Worm (Caenorhabditis elegans): ENCODE measurements around the gene symk-1.

Gene symk-1

ce11 chrV:8607353-8607850 is 37.3 kb downstream of the symk-1 start, which contains the start of gene smk-1:
smk-1 (plus strand) TSS chrV:8607800.
- peak; percentile 8 for TF ChIP-seq lin-40 (tag; optimal IDR thresholded peaks at IDR 0.05)
- peak; percentile 46 for TF ChIP-seq nhr-80 (tag; optimal IDR thresholded peaks at IDR 0.05)
- no peak for TF ChIP-seq efl-1 (GFP tag; optimal IDR thresholded peaks at IDR 0.05)
- no peak for TF ChIP-seq ztf-28 (GFP tag; IDR thresholded peaks at IDR 0.05)
- no peak for TF ChIP-seq Y53G8AR.9 (GFP tag; conservative IDR thresholded peaks at IDR 0.05)
- TF ChIP-seq hsf-1 (GFP tag; IDR thresholded peaks at IDR 0.05) = no peak
- no peak for TF ChIP-seq nhr-179 (tag; optimal IDR thresholded peaks at IDR 0.05)
- TF ChIP-seq egrh-3 (GFP tag; IDR thresholded peaks at IDR 0.05) = no peak
- no peak for TF ChIP-seq ccch-3 (GFP tag; optimal IDR thresholded peaks at IDR 0.05)
- TF ChIP-seq K12H6.12 (tag; optimal IDR thresholded peaks at IDR 0.05) = no peak
- TF ChIP-seq B0035.1 (tag; optimal IDR thresholded peaks at IDR 0.05) = no peak
- TF ChIP-seq hlh-12 (tag; optimal IDR thresholded peaks at IDR 0.05) = no peak
- no peak for TF ChIP-seq ceh-58 (GFP tag; IDR thresholded peaks at IDR 0.05)
- peak; percentile 16; the same call in 1 of the 2 replicates for TF ChIP-seq madf-6 (GFP tag; IDR thresholded peaks at IDR 0.05)
- peak; percentile 31; the same call in 1 of the 2 replicates for TF ChIP-seq hmg-1.2 (GFP tag; IDR thresholded peaks at IDR 0.05)

ce11 chrV:8608483-8608882 is 38.4 kb downstream of the symk-1 start:
- TF ChIP-seq snpc-1.1 (tag; optimal IDR thresholded peaks at IDR 0.05; ENCODE audit: insufficient read depth) (no peak), snpc-1.3 (tag; optimal IDR thresholded peaks at IDR 0.05; ENCODE audit: insufficient read depth) (no peak), tlf-1 (GFP tag; optimal IDR thresholded peaks at IDR 0.05) (no peak), lin-35 (GFP tag; optimal IDR thresholded peaks at IDR 0.05) (no peak), Y56A3A.18 (GFP tag; IDR thresholded peaks at IDR 0.05) (no peak), rcor-1 (GFP tag; IDR thresholded peaks at IDR 0.05) (no peak)

ce11 chrV:8609776-8610529 is 39.8 kb downstream of the symk-1 start:
- TF ChIP-seq attf-5 (GFP tag; optimal IDR thresholded peaks at IDR 0.05) = no peak
- no peak for TF ChIP-seq xnd-1 (tag; optimal IDR thresholded peaks at IDR 0.05)
- no peak for TF ChIP-seq Y79H2A.3 (GFP tag; conservative IDR thresholded peaks at IDR 0.05)
- TF ChIP-seq lsl-1 (GFP tag; optimal IDR thresholded peaks at IDR 0.05) = no peak
- TF ChIP-seq ceh-58 (GFP tag; IDR thresholded peaks at IDR 0.05) = no peak
- TF ChIP-seq snpc-1.1 (tag; optimal IDR thresholded peaks at IDR 0.05; ENCODE audit: insufficient read depth) = no peak
- TF ChIP-seq D2030.7 (GFP tag; IDR thresholded peaks at IDR 0.05) = no peak
- TF ChIP-seq lin-26 (GFP tag; IDR thresholded peaks at IDR 0.05) = peak; percentile 66; the same call in 1 of the 2 replicates
- no peak for TF ChIP-seq Y53F4B.3 (GFP tag; IDR thresholded peaks at IDR 0.05)
- peak; percentile 22 for TF ChIP-seq F52B5.7 (tag; optimal IDR thresholded peaks at IDR 0.05)
- no peak for TF ChIP-seq Y53G8AR.9 (GFP tag; conservative IDR thresholded peaks at IDR 0.05)
- peak in 1 of 3 experiments; percentile 11 for TF ChIP-seq lin-35 (GFP tag; optimal IDR thresholded peaks at IDR 0.05)
- TF ChIP-seq F23B12.7 (tag; optimal IDR thresholded peaks at IDR 0.05; ENCODE audit: insufficient read depth) = no peak
- no peak for TF ChIP-seq efl-1 (GFP tag; optimal IDR thresholded peaks at IDR 0.05)
- 0 out of 2 replicates have a peak, but pooled peaks have one; percentile 5 for TF ChIP-seq hmg-1.2 (GFP tag; IDR thresholded peaks at IDR 0.05)
- TF ChIP-seq cebp-1 (GFP tag; IDR thresholded peaks at IDR 0.05) = no peak
- TF ChIP-seq cebp-1 (tag; optimal IDR thresholded peaks at IDR 0.05) = peak; percentile 36
- TF ChIP-seq repo-1 (tag; optimal IDR thresholded peaks at IDR 0.05) = peak; percentile 31
- TF ChIP-seq F49E8.2 (tag; optimal IDR thresholded peaks at IDR 0.05; ENCODE audit: insufficient read depth) = no peak
- TF ChIP-seq nhr-120 (GFP tag; IDR thresholded peaks at IDR 0.05) = 0 out of 2 replicates have a peak, but pooled peaks have one; percentile 30
- TF ChIP-seq sea-2 (GFP tag; IDR thresholded peaks at IDR 0.05) = no peak
- TF ChIP-seq B0035.1 (tag; optimal IDR thresholded peaks at IDR 0.05) = no peak
- no peak for TF ChIP-seq cebp-2 (GFP tag; IDR thresholded peaks at IDR 0.05)
- no peak for TF ChIP-seq ets-4 (GFP tag; optimal IDR thresholded peaks at IDR 0.05)
- TF ChIP-seq F37B4.10 (GFP tag; IDR thresholded peaks at IDR 0.05) = no peak
- no peak for TF ChIP-seq nfyb-1 (GFP tag; IDR thresholded peaks at IDR 0.05)
- TF ChIP-seq unc-130 (GFP tag; optimal IDR thresholded peaks at IDR 0.05) = no peak
- peak; percentile 38 for TF ChIP-seq chd-7 (tag; optimal IDR thresholded peaks at IDR 0.05)
- TF ChIP-seq zfh-2 (GFP tag; conservative IDR thresholded peaks at IDR 0.05) = peak; percentile 54; the same call in 1 of the 2 replicates
